Worm (Caenorhabditis elegans) whole organism, L4 larva: ENCODE results near the gene spcs-2.
A peak's percentile ranks its signal among the peaks of the same experiment; 100 is the strongest.

Experiments
- F44E2.7 ChIP-seq: fragments of 200-800 bp; sonication (Bioruptor generic); IDR thresholded peaks from 2 replicates; pipeline ENCODE4 v2.1.2; 2022; ENCODE audit warnings: missing genetic modification characterization, missing compliant biosample characterization
- R02D3.7 ChIP-seq: fragments of 150-350 bp; sonication (generic microtip); optimal IDR thresholded peaks from 3 replicates; lab custom pipeline; 2014; ENCODE audit warnings: missing biosample characterization, missing genetic modification characterization
- Y48G9A.11 ChIP-seq: fragments of 200-800 bp; sonication (Bioruptor generic); IDR thresholded peaks from 2 replicates; pipeline ENCODE4 v1.3.6; 2022; ENCODE audit warnings: missing genetic modification reagents, missing genetic modification characterization, missing compliant biosample characterization
- Y5F2A.4 ChIP-seq: fragments of 200-800 bp; sonication (Bioruptor generic); optimal IDR thresholded peaks from 2 replicates; lab custom pipeline; 2018; ENCODE audit warnings: mild to moderate bottlenecking, missing genetic modification characterization, missing compliant biosample characterization
- Y75B8A.6 ChIP-seq: fragments of 200-800 bp; sonication (Bioruptor generic); IDR thresholded peaks from 2 replicates; pipeline ENCODE4 v1.3.6; 2022; ENCODE audit warnings: missing genetic modification reagents, missing genetic modification characterization, missing compliant biosample characterization
- ZK546.5 ChIP-seq, 2 experiments: sonication (generic microtip); optimal IDR thresholded peaks; 2 replicates each; lab custom pipeline; 2017; ENCODE audit warnings: missing biosample characterization in 2 of 2, missing genetic modification characterization in 2 of 2
- aha-1 ChIP-seq: fragments of 150-350 bp; peaks from one replicate; lab custom pipeline; 2014; ENCODE audit warnings: missing biosample characterization, missing genetic modification characterization
- ceh-62 ChIP-seq: sonication (generic microtip); optimal IDR thresholded peaks from 2 replicates; lab custom pipeline; 2017; ENCODE audit warnings: missing biosample characterization, missing genetic modification characterization
- ctbp-1 ChIP-seq: fragments of 200-800 bp; sonication (Bioruptor generic); IDR thresholded peaks from 2 replicates; pipeline ENCODE4 v1.3.6; 2022; ENCODE audit warnings: missing genetic modification reagents, missing genetic modification characterization, missing compliant biosample characterization
- dmd-6 ChIP-seq: fragments of 200-800 bp; sonication (Bioruptor generic); IDR thresholded peaks from 2 replicates; pipeline ENCODE4 v1.3.6; 2022; ENCODE audit warnings: missing genetic modification reagents, missing genetic modification characterization, missing compliant biosample characterization
- dmd-8 ChIP-seq: fragments of 200-800 bp; sonication (Bioruptor generic); IDR thresholded peaks from 2 replicates; pipeline ENCODE4 v1.3.6; 2022; ENCODE audit warnings: missing genetic modification characterization, missing compliant biosample characterization
- dmd-9 ChIP-seq: fragments of 200-800 bp; sonication (Bioruptor generic); IDR thresholded peaks from 2 replicates; pipeline ENCODE4 v1.3.6; 2022; ENCODE audit warnings: missing genetic modification reagents, missing genetic modification characterization, missing compliant biosample characterization
- dve-1 ChIP-seq: sonication (generic microtip); optimal IDR thresholded peaks from 2 replicates; lab custom pipeline; 2017; ENCODE audit warnings: antibody characterized with exemption, mild to moderate bottlenecking, missing genetic modification characterization, missing compliant biosample characterization; ENCODE audit not compliant: insufficient read depth
- hlh-11 ChIP-seq: fragments of 200-800 bp; sonication (Bioruptor generic); optimal IDR thresholded peaks from 2 replicates; lab custom pipeline; 2018; ENCODE audit warnings: mild to moderate bottlenecking, missing genetic modification characterization, missing compliant biosample characterization
- hlh-30 ChIP-seq: sonication (generic microtip); optimal IDR thresholded peaks from 2 replicates; lab custom pipeline; 2017; ENCODE audit warnings: antibody characterized with exemption, mild to moderate bottlenecking, missing genetic modification characterization, missing compliant biosample characterization; ENCODE audit not compliant: insufficient read depth
- jun-1 ChIP-seq: fragments of 150-350 bp; optimal IDR thresholded peaks from 2 replicates; lab custom pipeline; 2014; ENCODE audit warnings: missing biosample characterization, missing genetic modification reagents, missing genetic modification characterization
- lin-1 ChIP-seq: fragments of 200-800 bp; sonication (Bioruptor generic); IDR thresholded peaks from 2 replicates; pipeline ENCODE4 v1.3.6; 2022; ENCODE audit warnings: missing genetic modification reagents, missing genetic modification characterization, missing compliant biosample characterization
- lin-29 ChIP-seq: fragments of 200-800 bp; sonication (Bioruptor generic); IDR thresholded peaks from 2 replicates; pipeline ENCODE4 v1.3.6; 2022; ENCODE audit warnings: missing genetic modification reagents, missing genetic modification characterization, missing compliant biosample characterization
- madf-9 ChIP-seq: fragments of 200-800 bp; sonication (Bioruptor generic); conservative IDR thresholded peaks from 2 replicates; pipeline ENCODE4 v1.3.6; 2022; ENCODE audit warnings: missing genetic modification reagents, missing genetic modification characterization, missing compliant biosample characterization
- mdt-29 ChIP-seq: fragments of 200-800 bp; sonication (Bioruptor generic); IDR thresholded peaks from 2 replicates; pipeline ENCODE4 v1.3.6; 2022; ENCODE audit warnings: missing genetic modification reagents, missing genetic modification characterization, missing compliant biosample characterization
- mep-1 ChIP-seq: fragments of 150-350 bp; sonication (generic microtip); optimal IDR thresholded peaks from 3 replicates; lab custom pipeline; 2014; ENCODE audit warnings: missing biosample characterization, missing genetic modification characterization
- mes-2 ChIP-seq: sonication (generic microtip); optimal IDR thresholded peaks from 2 replicates; lab custom pipeline; 2016; ENCODE audit warnings: missing genotype, mild to moderate bottlenecking, missing genetic modification characterization, missing compliant biosample characterization; ENCODE audit not compliant: poor library complexity, severe bottlenecking
- nhr-11 ChIP-seq: fragments of 150-350 bp; optimal IDR thresholded peaks from 2 replicates; lab custom pipeline; 2014; ENCODE audit warnings: missing biosample characterization, missing genetic modification characterization
- nhr-28 ChIP-seq: fragments of 150-350 bp; optimal IDR thresholded peaks from 2 replicates; lab custom pipeline; 2014; ENCODE audit warnings: missing biosample characterization, missing genetic modification characterization
- nhr-42 ChIP-seq: fragments of 200-800 bp; sonication (Bioruptor generic); IDR thresholded peaks from 2 replicates; pipeline ENCODE4 v1.3.6; 2022; ENCODE audit warnings: missing genetic modification characterization, missing compliant biosample characterization
- nhr-76 ChIP-seq: fragments of 150-350 bp; optimal IDR thresholded peaks from 2 replicates; lab custom pipeline; 2014; ENCODE audit warnings: missing biosample characterization, missing genetic modification characterization
- nhr-77 ChIP-seq: fragments of 150-350 bp; optimal IDR thresholded peaks from 2 replicates; lab custom pipeline; 2014; ENCODE audit warnings: missing biosample characterization, missing genetic modification characterization
- pha-4 ChIP-seq, 2 experiments: fragments of 150-350 bp in 1 of 2; fragments of 200-800 bp in 1 of 2; sonication (Bioruptor generic) in 1 of 2; IDR thresholded peaks in 1 of 2; optimal IDR thresholded peaks in 1 of 2; 2 replicates each; pipeline versions ENCODE4 v1.3.6 to Lab custom; 2014 to 2022; ENCODE audit warnings: missing genetic modification characterization in 2 of 2, missing genetic modification reagents in 2 of 2, missing biosample characterization in 1 of 2, missing compliant biosample characterization in 1 of 2
- pqm-1 ChIP-seq: sonication (generic microtip); optimal IDR thresholded peaks from 2 replicates; lab custom pipeline; 2017; ENCODE audit warnings: missing biosample characterization, missing genetic modification characterization
- rbr-2 ChIP-seq: sonication (generic microtip); optimal IDR thresholded peaks from 2 replicates; lab custom pipeline; 2016; ENCODE audit warnings: missing genotype, missing genetic modification characterization, missing compliant biosample characterization
- saeg-2 ChIP-seq: fragments of 200-800 bp; sonication (Bioruptor generic); IDR thresholded peaks from 2 replicates; pipeline ENCODE4 v1.3.6; 2022; ENCODE audit warnings: missing genetic modification reagents, missing genetic modification characterization, missing compliant biosample characterization
- spr-1 ChIP-seq: sonication (generic microtip); optimal IDR thresholded peaks from 2 replicates; lab custom pipeline; 2016; ENCODE audit warnings: mild to moderate bottlenecking, missing genetic modification characterization, missing compliant biosample characterization
- tag-97 ChIP-seq: fragments of 200-800 bp; sonication (Bioruptor generic); IDR thresholded peaks from 2 replicates; pipeline ENCODE4 v1.3.6; 2022; ENCODE audit warnings: missing genetic modification characterization, missing compliant biosample characterization
- tra-1 ChIP-seq: fragments of 200-800 bp; sonication (Bioruptor generic); IDR thresholded peaks from 2 replicates; pipeline ENCODE4 v1.3.6; 2022; ENCODE audit warnings: missing genetic modification reagents, missing genetic modification characterization, missing compliant biosample characterization
- unc-39 ChIP-seq: sonication (generic microtip); optimal IDR thresholded peaks from 2 replicates; lab custom pipeline; 2017; ENCODE audit warnings: missing biosample characterization, missing genetic modification characterization
- unc-62 ChIP-seq, 3 experiments: fragments of 150-350 bp in 1 of 3; sonication (generic microtip); optimal IDR thresholded peaks in 2 of 3; peaks in 1 of 3; 1 replicate in 1 of 3; 2 replicates in 2 of 3; lab custom pipeline; 2014 to 2017; ENCODE audit warnings: missing biosample characterization in 3 of 3, missing genetic modification characterization in 3 of 3, missing genetic modification reagents in 3 of 3, missing genotype in 1 of 3
- zip-11 ChIP-seq: fragments of 200-800 bp; sonication (Bioruptor generic); IDR thresholded peaks from 2 replicates; pipeline ENCODE4 v1.3.6; 2022; ENCODE audit warnings: missing genetic modification characterization, missing compliant biosample characterization
- zip-2 ChIP-seq: fragments of 150-350 bp; optimal IDR thresholded peaks from 2 replicates; lab custom pipeline; 2014; ENCODE audit warnings: missing biosample characterization, missing genetic modification characterization
- ztf-11 ChIP-seq: fragments of 150-350 bp; optimal IDR thresholded peaks from 2 replicates; lab custom pipeline; 2014; ENCODE audit warnings: missing biosample characterization, missing genetic modification characterization
- ztf-7 ChIP-seq: fragments of 150-350 bp; optimal IDR thresholded peaks from 2 replicates; lab custom pipeline; 2014; ENCODE audit warnings: missing biosample characterization, missing genetic modification characterization

The spcs-2 gene

ce11 chrIII:12874606-12875066, at the start of gene spcs-2, which contains the start of gene mrg-1 (continued):
- TF ChIP-seq lin-29 (no peak), nhr-28 (tag; lab: Kevin White, UChicago) (peak; percentile 51), tag-97 (GFP tag; lab: Robert Waterston, UW) (no peak), nhr-11 (tag; lab: Kevin White, UChicago) (peak; percentile 35), rbr-2 (tag; lab: Kevin White, UChicago) (peak; percentile 87)

- TF ChIP-seq lin-1 (GFP tag; lab: Robert Waterston, UW) (no peak), mep-1 (no peak), dmd-9 (no peak), R02D3.7 (tag; lab: Kevin White, UChicago) (no peak), ceh-62 (tag; lab: Kevin White, UChicago) (no peak), zip-11 (no peak), unc-39 (no peak), spr-1 (tag; lab: Kevin White, UChicago) (no peak), nhr-42 (GFP tag; lab: Robert Waterston, UW) (no peak), aha-1 (no peak), Y5F2A.4 (no peak), nhr-28 (tag; lab: Kevin White, UChicago) (no peak), jun-1 (tag; lab: Kevin White, UChicago) (no peak), nhr-77 (no peak), mdt-29 (GFP tag; lab: Robert Waterston, UW) (no peak), ZK546.5 (tag; optimal IDR thresholded peaks at IDR 0.05; lab: Kevin White, UChicago) (no peak), tra-1 (GFP tag; lab: Robert Waterston, UW) (no peak), unc-62 (GFP tag; optimal IDR thresholded peaks at IDR 0.05 in 1 of 2; lab: Kevin White, UChicago) (no peak), unc-62 (tag; optimal IDR thresholded peaks at IDR 0.05; lab: Kevin White, UChicago) (no peak), saeg-2 (no peak)
Observed at ce11 chrIII:12829068-12829467, 45.8 kb upstream of the spcs-2 start, which contains the start of gene Y37D8A.3. Y37D8A.3 (plus strand) TSS chrIII:12829368.

DNA sequence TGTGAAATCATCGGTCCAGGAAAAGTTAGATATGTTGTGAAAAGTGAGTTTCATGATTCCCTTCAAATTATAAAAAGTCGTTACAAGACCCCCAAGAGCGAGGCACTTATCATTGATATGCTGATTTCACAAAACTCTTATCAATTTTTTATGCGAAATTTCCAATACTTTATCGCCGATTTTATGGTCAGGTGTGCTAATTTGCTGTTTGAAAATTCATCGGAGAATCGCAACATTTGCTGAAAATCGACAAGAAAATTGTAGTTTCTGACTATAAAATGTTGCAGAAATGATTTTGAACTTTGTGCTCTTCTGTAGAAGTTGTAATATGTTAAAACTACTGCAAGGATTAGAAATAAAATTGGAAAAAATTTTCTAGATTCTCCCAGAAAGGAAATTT, 43.1 kb upstream of the spcs-2 start:
- TF ChIP-seq ctbp-1 (GFP tag; lab: Robert Waterston, UW) (no peak), dve-1 (tag; lab: Kevin White, UChicago) (peak; percentile 23), Y48G9A.11 (GFP tag; lab: Robert Waterston, UW) (no peak), zip-11 (no peak), pqm-1 (tag; lab: Kevin White, UChicago) (peak; percentile 1), F44E2.7 (GFP tag; lab: Robert Waterston, UW) (no peak), nhr-28 (tag; lab: Kevin White, UChicago) (peak; percentile 80), dmd-6 (GFP tag; lab: Robert Waterston, UW) (peak; percentile 38; the same call in 1 of the 2 replicates)

ce11 chrIII:12833079-12833478, 41.8 kb upstream of the spcs-2 start:
- TF ChIP-seq Y5F2A.4 (no peak), nhr-42 (GFP tag; lab: Robert Waterston, UW) (0 out of 2 replicates have a peak, but pooled peaks have one; percentile 17), dmd-6 (GFP tag; lab: Robert Waterston, UW) (peak; percentile 83), dmd-8 (GFP tag; lab: Robert Waterston, UW) (no peak), hlh-11 (peak; percentile 53), pha-4 (GFP tag; IDR thresholded peaks at IDR 0.05; lab: Robert Waterston, UW) (no peak), pha-4 (tag; optimal IDR thresholded peaks at IDR 0.05; lab: Kevin White, UChicago) (no peak), Y75B8A.6 (no peak), dve-1 (tag; lab: Kevin White, UChicago) (peak; percentile 66), madf-9 (GFP tag; lab: Robert Waterston, UW) (no peak), nhr-28 (tag; lab: Kevin White, UChicago) (peak; percentile 62), tra-1 (GFP tag; lab: Robert Waterston, UW) (no peak), hlh-30 (tag; lab: Kevin White, UChicago) (peak; percentile 7), ztf-7 (no peak), ztf-11 (tag; lab: Kevin White, UChicago) (no peak), tag-97 (GFP tag; lab: Robert Waterston, UW) (no peak), zip-2 (no peak), mes-2 (tag; lab: Kevin White, UChicago) (peak; percentile 5), nhr-76 (tag; lab: Kevin White, UChicago) (no peak)
- TF ChIP-seq, all 104 proteins: peak for 7
